Fruit fly (Drosophila melanogaster) whole organism, prepupa: ENCODE data around the gene Mgstl.
A peak's percentile ranks its signal among the peaks of the same experiment; 100 is the strongest.

Experiments used
- CG10669 ChIP-seq: fragments of 200-800 bp; sonication (Bioruptor generic); optimal IDR thresholded peaks from 3 replicates; lab custom pipeline; 2018; ENCODE audit warnings: missing biosample characterization, mild to moderate bottlenecking, missing genetic modification characterization, moderate library complexity
- CG11762 ChIP-seq: fragments of 200-800 bp; sonication (Bioruptor generic); optimal IDR thresholded peaks from 3 replicates; lab custom pipeline; 2016; ENCODE audit warnings: missing biosample characterization, missing genetic modification characterization; ENCODE audit not compliant: insufficient read depth
- CG1621 ChIP-seq: fragments of 200-800 bp; sonication (Bioruptor generic); optimal IDR thresholded peaks from 3 replicates; lab custom pipeline; 2018; ENCODE audit warnings: missing biosample characterization, mild to moderate bottlenecking, missing genetic modification characterization
- CG16779 ChIP-seq: fragments of 200-800 bp; sonication (Bioruptor generic); optimal IDR thresholded peaks from 3 replicates; lab custom pipeline; 2017; ENCODE audit warnings: missing biosample characterization, mild to moderate bottlenecking, missing genetic modification characterization
- CG6163 ChIP-seq: fragments of 200-800 bp; sonication (Bioruptor generic); IDR thresholded peaks from 3 replicates; pipeline ENCODE4 v1.3.6; 2022; ENCODE audit warnings: missing biosample characterization, missing genetic modification characterization
- CG6808 ChIP-seq: fragments of 200-800 bp; sonication (Bioruptor generic); optimal IDR thresholded peaks from 3 replicates; lab custom pipeline; 2017; ENCODE audit warnings: missing biosample characterization, missing genetic modification characterization, mild to moderate bottlenecking, moderate library complexity, missing genetic modification reagents
- CG6854 ChIP-seq: fragments of 200-800 bp; sonication (Bioruptor generic); optimal IDR thresholded peaks from 2 replicates; lab custom pipeline; 2017; ENCODE audit warnings: missing biosample characterization, mild to moderate bottlenecking, missing genetic modification characterization
- CG9139 ChIP-seq: fragments of 200-800 bp; sonication (Bioruptor generic); optimal IDR thresholded peaks from 3 replicates; lab custom pipeline; 2017; ENCODE audit warnings: missing biosample characterization, mild to moderate bottlenecking, missing genetic modification characterization
- Ets96B ChIP-seq: fragments of 200-800 bp; optimal IDR thresholded peaks from 2 replicates; lab custom pipeline; 2019; ENCODE audit warnings: missing biosample characterization, mild to moderate bottlenecking, missing genetic modification characterization, moderate library complexity
- Hr4 ChIP-seq: fragments of 200-800 bp; sonication (Bioruptor generic); optimal IDR thresholded peaks from 3 replicates; lab custom pipeline; 2016; ENCODE audit warnings: missing biosample characterization, missing genetic modification characterization
- svp ChIP-seq: fragments of 200-800 bp; sonication (Bioruptor generic); peaks from one replicate; lab custom pipeline; 2016; ENCODE audit warnings: missing biosample characterization, missing genetic modification characterization

DNA sequence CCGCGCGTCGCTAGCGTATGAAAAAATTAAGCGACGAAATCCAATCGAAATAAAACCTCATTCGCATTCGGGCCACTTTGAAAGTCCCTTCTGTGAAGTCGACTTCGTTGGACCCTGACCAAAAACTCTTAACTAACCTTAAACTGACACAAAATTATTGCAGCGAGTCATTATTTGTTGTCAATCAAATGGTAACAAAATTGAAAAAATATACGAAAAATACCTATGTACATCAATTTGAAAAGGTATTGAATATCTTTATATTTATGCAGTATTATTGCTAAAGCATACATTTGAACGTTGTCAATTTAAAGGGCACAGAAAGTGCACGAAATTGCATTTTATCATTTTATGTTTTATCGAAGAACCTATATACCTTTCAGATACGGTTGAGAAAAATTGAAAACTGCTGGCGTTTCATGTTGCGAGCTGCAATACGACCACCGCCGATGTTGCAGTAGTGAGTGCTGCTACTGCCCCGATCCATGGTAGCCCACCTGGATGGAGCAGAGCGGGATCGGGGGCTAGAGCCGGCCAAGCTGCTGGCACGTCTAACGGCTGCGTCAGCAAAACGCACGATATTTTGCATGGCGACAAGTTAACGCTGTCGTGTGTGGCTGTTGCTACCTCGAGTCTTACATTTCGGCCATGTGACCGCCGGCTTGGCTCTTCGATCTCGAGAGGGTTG is 31.9 kb downstream of the Mgstl start:
- TF ChIP-seq Ets96B (tag; lab: Kevin White, UChicago) (peak; percentile 35), CG6163 (GFP tag; lab: Robert Waterston, UW) (peak; percentile 32; the same call in 1 of the 3 replicates), Hr4 (GFP tag; lab: Kevin White, UChicago) (peak; percentile 79), svp (GFP tag; lab: Kevin White, UChicago) (peak; percentile 65), CG10669 (GFP tag; lab: Kevin White, UChicago) (peak; percentile 47), CG6854 (no peak), CG16779 (peak; percentile 8), CG6808 (no peak), CG1621 (tag; lab: Kevin White, UChicago) (no peak), CG9139 (GFP tag; lab: Kevin White, UChicago) (no peak), CG11762 (GFP tag; lab: Kevin White, UChicago) (peak; percentile 20)
